Worm (Caenorhabditis elegans): ENCODE data around the gene lips-8.

- TF ChIP-seq unc-62 (GFP tag; optimal IDR thresholded peaks at IDR 0.05 in 1 of 2): peak in 1 of 2 experiments; percentile 26
- no peak for TF ChIP-seq unc-62 (tag; optimal IDR thresholded peaks at IDR 0.05)
- no peak for TF ChIP-seq mdl-1 (tag; optimal IDR thresholded peaks at IDR 0.05)
- no peak for TF ChIP-seq mxl-3 (GFP tag; optimal IDR thresholded peaks at IDR 0.05)
- TF ChIP-seq lsy-2 (tag; optimal IDR thresholded peaks at IDR 0.05): no peak
- TF ChIP-seq ces-1 (GFP tag; optimal IDR thresholded peaks at IDR 0.05): no peak
- no peak for TF ChIP-seq ama-1 (optimal IDR thresholded peaks at IDR 0.05)
- no peak for TF ChIP-seq fkh-10 (GFP tag; optimal IDR thresholded peaks at IDR 0.05)
- TF ChIP-seq zag-1 (tag; optimal IDR thresholded peaks at IDR 0.05): no peak
These were observed 46.4 kb upstream of the lips-8 start for ce11 chrX:14851904-14852303.

Data from whole organism, L4 larva.